Worm (Caenorhabditis elegans) whole organism, L2 larva: Measurements from ENCODE around the gene T13C5.3.

ENCODE experiments used
- F13H6.1 ChIP-seq: sonication (generic microtip); optimal IDR thresholded peaks from 2 replicates; lab custom pipeline; 2016; ENCODE audit warnings: missing genetic modification characterization, missing compliant biosample characterization
- R02D3.7 ChIP-seq: fragments of 150-350 bp; optimal IDR thresholded peaks from 2 replicates; lab custom pipeline; 2014; ENCODE audit warnings: missing biosample characterization, missing genetic modification characterization
- alr-1 ChIP-seq: fragments of 150-350 bp; optimal IDR thresholded peaks from 2 replicates; lab custom pipeline; 2014; ENCODE audit warnings: missing biosample characterization, missing genetic modification characterization
- ceh-82 ChIP-seq: fragments of 150-350 bp; optimal IDR thresholded peaks from 2 replicates; lab custom pipeline; 2014; ENCODE audit warnings: missing biosample characterization, missing genetic modification characterization
- dmd-4 ChIP-seq: sonication (generic microtip); optimal IDR thresholded peaks from 2 replicates; lab custom pipeline; 2017; ENCODE audit warnings: missing biosample characterization, missing genetic modification characterization
- lsy-2 ChIP-seq, 2 experiments: fragments of 150-350 bp in 1 of 2; sonication (generic microtip) in 1 of 2; optimal IDR thresholded peaks; 2 replicates each; lab custom pipeline; 2014 to 2017; ENCODE audit warnings: missing biosample characterization in 2 of 2, missing genetic modification characterization in 2 of 2
- mbf-1 ChIP-seq: sonication (generic microtip); optimal IDR thresholded peaks from 2 replicates; lab custom pipeline; 2017; ENCODE audit warnings: missing biosample characterization, missing genetic modification characterization
- nhr-12 ChIP-seq: fragments of 150-350 bp; optimal IDR thresholded peaks from 2 replicates; lab custom pipeline; 2014; ENCODE audit warnings: missing biosample characterization, missing genetic modification characterization
- nhr-129 ChIP-seq: fragments of 150-350 bp; optimal IDR thresholded peaks from 2 replicates; lab custom pipeline; 2014; ENCODE audit warnings: missing biosample characterization, missing genetic modification characterization
- peb-1 ChIP-seq: fragments of 150-350 bp; optimal IDR thresholded peaks from 2 replicates; lab custom pipeline; 2014; ENCODE audit warnings: missing biosample characterization, missing genetic modification characterization
- sem-4 ChIP-seq: fragments of 150-350 bp; optimal IDR thresholded peaks from 2 replicates; lab custom pipeline; 2014; ENCODE audit warnings: missing biosample characterization, missing genetic modification reagents, missing genetic modification characterization
- sma-9 ChIP-seq, 2 experiments: fragments of 150-350 bp in 1 of 2; sonication (generic microtip) in 1 of 2; optimal IDR thresholded peaks; 2 replicates each; lab custom pipeline; 2014 to 2016; ENCODE audit warnings: missing genetic modification characterization in 2 of 2, mild to moderate bottlenecking in 1 of 2, missing biosample characterization in 1 of 2, missing compliant biosample characterization in 1 of 2, missing genetic modification reagents in 1 of 2, moderate library complexity in 1 of 2

The T13C5.3 gene

DNA sequence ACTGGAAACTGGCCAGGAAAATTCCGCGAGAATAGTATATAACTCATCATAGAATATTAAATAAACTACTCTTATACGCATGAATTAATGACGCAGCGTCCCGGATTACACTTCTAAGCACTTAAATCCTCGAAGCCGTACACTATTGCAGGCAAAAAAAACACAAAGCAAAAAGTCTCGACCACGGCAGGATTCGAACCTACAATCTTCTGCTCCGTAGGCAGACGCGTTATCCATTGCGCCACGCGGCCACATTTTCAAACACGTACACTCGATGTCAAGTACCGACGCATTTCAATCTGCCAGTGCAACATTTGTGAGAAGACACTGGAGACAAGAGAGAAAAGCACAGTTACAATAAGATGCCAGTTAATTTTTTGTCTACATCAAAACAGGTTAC, 41.6 kb downstream of the T13C5.3 start (continued):
- no peak for TF ChIP-seq dmd-4 (tag; lab: Kevin White, UChicago)
- TF ChIP-seq mbf-1, result no peak

DNA sequence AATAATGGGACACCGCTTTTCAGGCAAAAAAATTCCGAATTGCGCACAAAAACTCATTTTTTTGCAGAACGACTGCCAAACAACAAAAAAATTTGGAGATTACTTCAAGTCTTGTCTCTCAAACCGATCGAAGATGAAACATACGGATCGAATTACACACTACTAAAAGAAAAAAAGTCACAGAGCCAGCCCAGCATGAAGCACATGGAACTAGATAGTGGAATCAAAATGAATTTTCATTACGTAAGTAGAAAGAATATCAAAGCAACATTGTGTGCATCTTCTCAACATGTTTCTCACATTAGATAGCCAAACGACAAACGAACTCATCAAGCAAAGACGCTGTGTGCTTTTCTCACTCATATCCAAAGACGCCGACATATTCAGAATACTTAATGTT, 42.8 kb downstream of the T13C5.3 start:
- TF ChIP-seq nhr-12 (tag; lab: Kevin White, UChicago) (no peak), alr-1 (tag; lab: Kevin White, UChicago) (no peak), sem-4 (tag; lab: Kevin White, UChicago) (no peak), lsy-2 (tag; optimal IDR thresholded peaks at IDR 0.05; lab: Kevin White, UChicago) (no peak), F13H6.1 (tag; lab: Kevin White, UChicago) (no peak), peb-1 (tag; lab: Kevin White, UChicago) (no peak), nhr-129 (no peak), R02D3.7 (no peak)

DNA sequence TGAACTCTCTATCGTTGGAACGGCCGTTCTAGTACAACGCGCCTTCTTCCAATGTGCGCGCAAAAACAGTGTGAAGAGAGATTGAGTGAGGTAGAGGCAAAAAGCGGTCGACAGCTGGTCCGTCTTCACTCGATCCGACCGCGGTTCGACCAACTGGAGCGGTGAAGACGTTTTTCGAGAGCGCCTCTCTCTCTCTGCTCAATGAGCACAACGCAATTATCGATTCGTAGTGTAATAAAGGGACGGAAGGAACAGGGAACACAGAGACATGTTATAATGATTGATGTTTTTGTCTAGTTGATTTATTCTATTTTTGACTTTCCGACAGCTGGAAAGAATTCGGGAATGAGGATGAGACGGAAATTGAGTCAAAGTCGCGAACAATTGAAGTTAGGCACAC, 46.5 kb downstream of the T13C5.3 start:
- no peak for TF ChIP-seq ceh-82
- TF ChIP-seq sma-9 (GFP tag; optimal IDR thresholded peaks at IDR 0.05; lab: Kevin White, UChicago), result peak; percentile 32
- TF ChIP-seq sma-9 (tag; optimal IDR thresholded peaks at IDR 0.05; lab: Kevin White, UChicago), result no peak
